Fruit fly (Drosophila melanogaster): ENCODE results near the gene Rbp4.

Gene Rbp4

DNA sequence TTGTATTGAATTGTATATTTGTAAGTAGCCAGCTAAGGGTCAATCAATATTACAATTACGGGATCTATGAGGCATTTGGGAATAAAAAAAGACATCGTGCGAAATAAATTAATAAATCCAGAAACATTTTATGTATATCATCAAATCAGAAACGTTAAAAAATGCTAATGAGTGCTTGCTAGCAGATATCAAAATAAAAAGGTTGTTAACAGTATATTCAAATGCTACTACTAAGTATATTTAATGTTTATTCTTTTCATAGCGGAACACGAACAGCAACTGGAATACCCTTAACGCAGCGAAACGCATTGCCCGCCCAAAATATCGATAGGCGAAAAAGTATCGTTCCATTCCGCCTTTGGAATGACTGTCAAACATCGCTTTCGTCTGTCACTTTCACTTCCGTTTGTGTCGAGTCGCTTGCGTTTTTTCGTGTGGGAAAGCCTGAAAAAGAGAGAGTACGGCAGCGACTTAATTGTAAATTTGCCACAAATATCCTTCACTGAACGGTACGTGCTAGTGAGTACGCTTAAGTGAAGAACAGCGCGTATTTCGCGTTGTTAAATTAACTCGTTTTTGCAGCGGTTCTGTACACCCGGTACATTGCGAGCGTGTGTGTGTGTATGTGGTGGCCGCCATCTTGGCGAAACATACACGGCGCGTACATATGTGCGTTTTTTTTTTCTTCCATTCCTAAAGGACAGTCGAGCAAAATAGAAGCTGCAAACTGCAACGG is 4.9 kb upstream of the Rbp4 start, which contains the start of gene B52 (continued):
- TF ChIP-seq CG3032 (tag; optimal IDR thresholded peaks at IDR 0.05) (peak; percentile 7), CG11762 (GFP tag; optimal IDR thresholded peaks at IDR 0.05; ENCODE audit: insufficient read depth) (no peak), Gug (GFP tag; IDR thresholded peaks at IDR 0.05) (no peak), Hr39 (GFP tag; optimal IDR thresholded peaks at IDR 0.05) (peak; percentile 59), Blimp-1 (GFP tag; optimal IDR thresholded peaks at IDR 0.05) (peak; percentile 94), Hr38 (GFP tag; optimal IDR thresholded peaks at IDR 0.05) (no peak), cyc (GFP tag; optimal IDR thresholded peaks at IDR 0.05) (peak; percentile 53), CG4318 (GFP tag; optimal IDR thresholded peaks at IDR 0.05) (no peak), CG32006 (GFP tag; optimal IDR thresholded peaks at IDR 0.05) (peak; percentile 52), CG16779 (tag; optimal IDR thresholded peaks at IDR 0.05) (peak; percentile 66), lz (GFP tag; optimal IDR thresholded peaks at IDR 0.05) (peak; percentile 68), Sox102F (GFP tag; optimal IDR thresholded peaks at IDR 0.05) (peak; percentile 70), Ets96B (tag; optimal IDR thresholded peaks at IDR 0.05) (peak; percentile 3), dac (GFP tag; optimal IDR thresholded peaks at IDR 0.05) (no peak), achi (GFP tag; optimal IDR thresholded peaks at IDR 0.05) (peak; percentile 99), CG11294 (GFP tag; IDR thresholded peaks at IDR 0.05) (no peak), CG11902 (GFP tag; optimal IDR thresholded peaks at IDR 0.05) (no peak), fkh (GFP tag; optimal IDR thresholded peaks at IDR 0.05) (no peak)

DNA sequence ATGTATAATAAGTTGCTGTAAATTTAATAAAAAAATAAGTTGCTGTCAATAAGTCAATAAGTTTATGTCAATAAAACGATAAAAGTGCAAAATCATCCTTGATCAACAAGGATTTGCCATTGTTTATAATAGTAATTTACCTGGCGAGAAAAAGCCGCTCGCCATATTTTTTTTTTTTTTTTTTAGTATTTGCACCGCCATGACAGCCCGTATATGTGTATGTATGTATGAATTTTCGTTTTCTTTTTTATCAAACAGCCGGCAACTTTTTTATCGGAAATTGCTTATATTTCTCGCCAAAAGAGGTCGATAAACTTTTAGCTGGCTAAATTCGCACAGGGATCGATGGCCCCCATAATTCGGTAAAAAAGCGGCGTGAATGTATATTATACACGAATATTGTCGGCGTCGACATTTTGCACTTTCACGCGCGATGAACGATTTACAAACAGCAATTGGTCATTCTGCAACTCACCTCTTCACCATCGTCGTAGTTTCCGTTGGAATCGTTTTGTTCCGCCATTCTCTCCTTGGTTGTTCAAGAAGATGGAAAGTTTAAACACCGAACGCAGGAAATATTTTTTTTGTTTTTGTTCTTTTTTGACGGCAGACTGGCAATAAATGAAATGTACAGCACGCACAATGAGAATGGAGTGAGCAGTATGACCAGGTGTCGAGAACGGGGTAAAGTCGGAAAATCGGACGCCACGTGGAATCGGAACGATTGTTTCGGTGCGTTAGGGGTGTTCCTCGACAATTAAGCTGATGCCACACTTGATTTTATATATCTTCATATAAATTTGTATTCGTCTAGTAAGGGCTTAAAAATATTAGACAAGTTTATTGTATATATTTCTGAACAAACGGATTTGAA is 3.9 kb upstream of the Rbp4 start, which contains the start of gene Hrb87F:
Hrb87F (minus strand) TSS at position 667 of the 874 bp plus-strand sequence.
- TF ChIP-seq eg (GFP tag; IDR thresholded peaks at IDR 0.05) (peak; percentile 23), dsx (GFP tag; optimal IDR thresholded peaks at IDR 0.05; ENCODE audit: poor library complexity, severe bottlenecking) (peak; percentile 26), topi (GFP tag; optimal IDR thresholded peaks at IDR 0.05) (no peak), fkh (GFP tag; optimal IDR thresholded peaks at IDR 0.05) (no peak), svp (GFP tag) (no peak), CG10631 (GFP tag; optimal IDR thresholded peaks at IDR 0.05) (no peak), CG11902 (GFP tag; optimal IDR thresholded peaks at IDR 0.05) (no peak), ss (GFP tag; optimal IDR thresholded peaks at IDR 0.05) (peak; percentile 54 to 56), CG34406 (GFP tag; optimal IDR thresholded peaks at IDR 0.05) (no peak), CG6854 (GFP tag; optimal IDR thresholded peaks at IDR 0.05) (peak; percentile 79), OdsH (GFP tag; optimal IDR thresholded peaks at IDR 0.05) (no peak), Eip75B (GFP tag; optimal IDR thresholded peaks at IDR 0.05) (no peak), dac (GFP tag; optimal IDR thresholded peaks at IDR 0.05) (no peak), CG8119 (GFP tag; IDR thresholded peaks at IDR 0.05) (no peak; the same call in 2 of the 3 replicates), spab (GFP tag; optimal IDR thresholded peaks at IDR 0.05) (no peak), Gug (GFP tag; IDR thresholded peaks at IDR 0.05) (no peak), Met (GFP tag; optimal IDR thresholded peaks at IDR 0.05) (no peak), Ets21C (GFP tag; optimal IDR thresholded peaks at IDR 0.05) (no peak), CG1621 (tag; optimal IDR thresholded peaks at IDR 0.05) (no peak), CG6792 (GFP tag; optimal IDR thresholded peaks at IDR 0.05) (no peak), Ets96B (tag; optimal IDR thresholded peaks at IDR 0.05) (peak; percentile 1), lz (GFP tag; optimal IDR thresholded peaks at IDR 0.05) (peak; percentile 10), CG3919 (GFP tag; optimal IDR thresholded peaks at IDR 0.05) (no peak), salr (GFP tag; optimal IDR thresholded peaks at IDR 0.05) (no peak), CG6808 (GFP tag; optimal IDR thresholded peaks at IDR 0.05) (peak; percentile 55), CG9139 (GFP tag; optimal IDR thresholded peaks at IDR 0.05) (peak; percentile 52), CG3032 (tag; optimal IDR thresholded peaks at IDR 0.05) (no peak), CG31627 (GFP tag; optimal IDR thresholded peaks at IDR 0.05) (no peak), Sox15 (GFP tag; optimal IDR thresholded peaks at IDR 0.05) (no peak), CG11294 (GFP tag; IDR thresholded peaks at IDR 0.05) (no peak), vri (GFP tag; optimal IDR thresholded peaks at IDR 0.05) (peak; percentile 33), CG6163 (GFP tag; IDR thresholded peaks at IDR 0.05) (peak; percentile 7; the same call in 2 of the 3 replicates)
